Fruit fly (Drosophila melanogaster) whole organism, embryonic: Measurements from ENCODE around the gene Tbc1d22.
A peak's percentile ranks its signal among the peaks of the same experiment; 100 is the strongest.

Experiments
- Awh ChIP-seq: fragments of 200-800 bp; sonication (Bioruptor generic); IDR thresholded peaks from 2 replicates; pipeline ENCODE4, ENCODE4 v1.3.6; 2022; ENCODE audit warnings: missing biosample characterization, missing genetic modification characterization
- CG10366 ChIP-seq: fragments of 200-800 bp; sonication (Bioruptor generic); IDR thresholded peaks from 2 replicates; pipeline ENCODE4 v1.3.6; 2022; ENCODE audit warnings: missing biosample characterization, missing genetic modification characterization
- CG10462 ChIP-seq: fragments of 200-800 bp; sonication (Bioruptor generic); optimal IDR thresholded peaks from 2 replicates; lab custom pipeline; 2016; ENCODE audit warnings: missing biosample characterization, missing genetic modification characterization
- CG11247 ChIP-seq: fragments of 200-800 bp; sonication (Bioruptor generic); IDR thresholded peaks from 2 replicates; pipeline ENCODE4 v1.3.6; 2022; ENCODE audit warnings: missing biosample characterization, missing genetic modification characterization
- CG13624 ChIP-seq: fragments of 200-800 bp; sonication (Bioruptor generic); optimal IDR thresholded peaks from 2 replicates; lab custom pipeline; 2016; ENCODE audit warnings: missing biosample characterization, missing genetic modification characterization
- CG14860 ChIP-seq: fragments of 200-800 bp; sonication (Bioruptor generic); IDR thresholded peaks from 3 replicates; pipeline ENCODE4 v1.3.6; 2022; ENCODE audit warnings: missing biosample characterization, missing genetic modification characterization; ENCODE audit not compliant: partially characterized antibody
- CG17385 ChIP-seq: fragments of 200-800 bp; sonication (Bioruptor generic); optimal IDR thresholded peaks from 3 replicates; lab custom pipeline; 2018; ENCODE audit warnings: missing biosample characterization, mild to moderate bottlenecking, missing genetic modification characterization
- CG2889 ChIP-seq: fragments of 200-800 bp; sonication (Bioruptor generic); IDR thresholded peaks from 3 replicates; pipeline ENCODE4 v1.3.6; 2022; ENCODE audit warnings: missing biosample characterization, missing genetic modification characterization
- CG32532 ChIP-seq: fragments of 200-800 bp; sonication (Bioruptor generic); IDR thresholded peaks from 2 replicates; pipeline ENCODE4 v1.3.6; 2022; ENCODE audit warnings: missing biosample characterization, missing genetic modification characterization
- CG32767 ChIP-seq: fragments of 200-800 bp; sonication (Bioruptor generic); IDR thresholded peaks from 2 replicates; pipeline ENCODE4 v1.3.6; 2022; ENCODE audit warnings: missing biosample characterization, missing genetic modification characterization
- CG3838 ChIP-seq: fragments of 200-800 bp; sonication (Bioruptor generic); optimal IDR thresholded peaks from 3 replicates; lab custom pipeline; 2016; ENCODE audit warnings: missing biosample characterization, missing genetic modification characterization
- CG4360 ChIP-seq: fragments of 200-800 bp; sonication (Bioruptor generic); IDR thresholded peaks from 2 replicates; pipeline ENCODE4 v1.3.6; 2022; ENCODE audit warnings: missing biosample characterization, missing genetic modification characterization
- CG43689 ChIP-seq: fragments of 200-800 bp; sonication (Bioruptor generic); IDR thresholded peaks from 2 replicates; pipeline ENCODE4 v1.3.6; 2022; ENCODE audit warnings: missing biosample characterization, missing genetic modification characterization
- CG6689 ChIP-seq: fragments of 200-800 bp; sonication (Bioruptor generic); IDR thresholded peaks from 2 replicates; pipeline ENCODE4 v1.3.6; 2022; ENCODE audit warnings: missing biosample characterization, missing genetic modification characterization
- CG7357 ChIP-seq: fragments of 200-800 bp; sonication (Bioruptor generic); IDR thresholded peaks from 3 replicates; pipeline ENCODE4 v1.3.6; 2022; ENCODE audit warnings: missing biosample characterization, missing genetic modification characterization
- CG8478 ChIP-seq: fragments of >200 bp; optimal IDR thresholded peaks from 2 replicates; lab custom pipeline; 2018
- CG8765 ChIP-seq: fragments of 200-800 bp; sonication (Bioruptor generic); IDR thresholded peaks from 2 replicates; pipeline ENCODE4 v1.3.6; 2022; ENCODE audit warnings: missing biosample characterization, missing genetic modification characterization
- CG9727 ChIP-seq: fragments of 200-800 bp; sonication (Bioruptor generic); optimal IDR thresholded peaks from 3 replicates; lab custom pipeline; 2017; ENCODE audit warnings: missing biosample characterization, mild to moderate bottlenecking, missing genetic modification characterization
- Doc3 ChIP-seq: fragments of 200-800 bp; sonication (Bioruptor generic); IDR thresholded peaks from 3 replicates; pipeline ENCODE4 v1.3.6; 2022; ENCODE audit warnings: missing biosample characterization, missing genetic modification characterization; ENCODE audit not compliant: partially characterized antibody
- Dp ChIP-seq: fragments of 200-800 bp; sonication (Bioruptor generic); optimal IDR thresholded peaks from 2 replicates; lab custom pipeline; 2018; ENCODE audit warnings: missing biosample characterization, mild to moderate bottlenecking, missing genetic modification characterization, moderate library complexity
- HLH4C ChIP-seq: fragments of 200-800 bp; sonication (Bioruptor generic); IDR thresholded peaks from 3 replicates; pipeline ENCODE4 v1.3.6; 2022; ENCODE audit warnings: missing biosample characterization, missing genetic modification characterization; ENCODE audit not compliant: partially characterized antibody
- Hmr ChIP-seq: fragments of 200-800 bp; sonication (Bioruptor generic); optimal IDR thresholded peaks from 3 replicates; lab custom pipeline; 2017; ENCODE audit warnings: mild to moderate bottlenecking, missing biosample characterization, missing genetic modification reagents, missing genetic modification characterization
- MTF-1 ChIP-seq: fragments of 200-800 bp; sonication (Bioruptor generic); optimal IDR thresholded peaks from 2 replicates; lab custom pipeline; 2018; ENCODE audit warnings: missing biosample characterization, mild to moderate bottlenecking, missing genetic modification characterization, borderline replicate concordance
- Neu2 ChIP-seq: fragments of 200-800 bp; sonication (Bioruptor generic); optimal IDR thresholded peaks from 3 replicates; lab custom pipeline; 2016; ENCODE audit warnings: missing biosample characterization, missing genetic modification characterization, borderline replicate concordance
- Oli ChIP-seq: fragments of 200-800 bp; sonication (Bioruptor generic); optimal IDR thresholded peaks from 2 replicates; lab custom pipeline; 2018; ENCODE audit warnings: missing biosample characterization, mild to moderate bottlenecking, missing genetic modification characterization, moderate library complexity
- Ptx1 ChIP-seq: fragments of 200-800 bp; sonication (Bioruptor generic); IDR thresholded peaks from 2 replicates; pipeline ENCODE4 v1.3.6; 2022; ENCODE audit warnings: missing biosample characterization, missing genetic modification characterization
- Spps ChIP-seq: fragments of 200-800 bp; sonication (Bioruptor generic); optimal IDR thresholded peaks from 2 replicates; lab custom pipeline; 2018; ENCODE audit warnings: missing biosample characterization, mild to moderate bottlenecking, missing genetic modification characterization
- Sry-δ ChIP-seq: fragments of 200-800 bp; sonication (Bioruptor generic); optimal IDR thresholded peaks from 2 replicates; lab custom pipeline; 2016; ENCODE audit warnings: missing biosample characterization, missing genetic modification characterization
- Stat92E ChIP-seq, 3 experiments: fragments of >200 bp in 2 of 3; fragments of 200-800 bp in 1 of 3; sonication (Bioruptor generic) in 1 of 3; optimal IDR thresholded peaks; 2 replicates each; lab custom pipeline; 2017 to 2019; ENCODE audit warnings: missing biosample characterization in 3 of 3, missing genetic modification characterization in 3 of 3, mild to moderate bottlenecking in 1 of 3, moderate library complexity in 1 of 3
- Vsx1 ChIP-seq: fragments of 200-800 bp; sonication (Bioruptor generic); optimal IDR thresholded peaks from 2 replicates; lab custom pipeline; 2017; ENCODE audit warnings: missing biosample characterization, mild to moderate bottlenecking, missing genetic modification characterization, missing genetic modification reagents
- crp ChIP-seq, 2 experiments: fragments of 200-800 bp; sonication (Bioruptor generic); optimal IDR thresholded peaks; 2 replicates in 1 of 2; 3 replicates in 1 of 2; lab custom pipeline; 2017; ENCODE audit warnings: missing biosample characterization in 2 of 2, missing genetic modification characterization in 2 of 2, mild to moderate bottlenecking in 1 of 2, moderate library complexity in 1 of 2
- da ChIP-seq: fragments of 200-800 bp; sonication (Bioruptor generic); optimal IDR thresholded peaks from 2 replicates; lab custom pipeline; 2016; ENCODE audit warnings: missing biosample characterization, missing genetic modification characterization
- disco-r ChIP-seq: fragments of 200-800 bp; sonication (Bioruptor generic); optimal IDR thresholded peaks from 2 replicates; lab custom pipeline; 2016; ENCODE audit warnings: missing biosample characterization, missing genetic modification characterization
- emc ChIP-seq: fragments of 200-800 bp; sonication (Bioruptor generic); optimal IDR thresholded peaks from 2 replicates; lab custom pipeline; 2016; ENCODE audit warnings: missing biosample characterization, missing genetic modification characterization
- esg ChIP-seq: fragments of 200-800 bp; sonication (Bioruptor generic); conservative IDR thresholded peaks from 2 replicates; pipeline ENCODE4 v1.3.6; 2022; ENCODE audit warnings: missing biosample characterization, missing genetic modification characterization
- eyg ChIP-seq: fragments of 200-800 bp; sonication (Bioruptor generic); optimal IDR thresholded peaks from 3 replicates; lab custom pipeline; 2016; ENCODE audit warnings: missing biosample characterization, missing genetic modification characterization
- fd102C ChIP-seq: fragments of 200-800 bp; sonication (Bioruptor generic); optimal IDR thresholded peaks from 2 replicates; lab custom pipeline; 2018; ENCODE audit warnings: missing biosample characterization, mild to moderate bottlenecking, missing genetic modification characterization, moderate library complexity
- ftz-f1 ChIP-seq: fragments of 200-800 bp; sonication (Bioruptor generic); optimal IDR thresholded peaks from 2 replicates; lab custom pipeline; 2016; ENCODE audit warnings: missing biosample characterization, missing genetic modification characterization
- gce ChIP-seq: fragments of 200-800 bp; sonication (Bioruptor generic); IDR thresholded peaks from 3 replicates; pipeline ENCODE4 v1.3.6; 2022; ENCODE audit warnings: missing biosample characterization, missing genetic modification characterization
- gcm2 ChIP-seq: fragments of 200-800 bp; sonication (Bioruptor generic); optimal IDR thresholded peaks from 2 replicates; lab custom pipeline; 2016; ENCODE audit warnings: missing biosample characterization, missing genetic modification characterization
- gem ChIP-seq: fragments of 200-800 bp; sonication (Bioruptor generic); optimal IDR thresholded peaks from 2 replicates; lab custom pipeline; 2019; ENCODE audit warnings: missing biosample characterization, mild to moderate bottlenecking, missing genetic modification characterization, moderate library complexity
- gro ChIP-seq: fragments of 200-800 bp; sonication (Bioruptor generic); optimal IDR thresholded peaks from 2 replicates; lab custom pipeline; 2016; ENCODE audit warnings: missing biosample characterization, missing genetic modification characterization
- hkb ChIP-seq, 2 experiments: fragments of 200-800 bp in 1 of 2; fragments of >200 bp in 1 of 2; sonication (Bioruptor generic) in 1 of 2; IDR thresholded peaks in 1 of 2; optimal IDR thresholded peaks in 1 of 2; 2 replicates each; pipeline versions ENCODE4 v1.3.6 to Lab custom; 2017 to 2022; ENCODE audit warnings: missing biosample characterization in 1 of 2, missing genetic modification characterization in 1 of 2
- inv ChIP-seq: fragments of 200-800 bp; sonication (Bioruptor generic); IDR thresholded peaks from 2 replicates; pipeline ENCODE4 v1.3.6; 2022; ENCODE audit warnings: missing biosample characterization, missing genetic modification characterization; ENCODE audit not compliant: partially characterized antibody
- ken ChIP-seq: fragments of 200-800 bp; sonication (Bioruptor generic); IDR thresholded peaks from 3 replicates; pipeline ENCODE4 v1.3.6; 2022; ENCODE audit warnings: missing biosample characterization, missing genetic modification characterization
- lab ChIP-seq: fragments of 200-800 bp; sonication (Bioruptor generic); optimal IDR thresholded peaks from 3 replicates; lab custom pipeline; 2017; ENCODE audit warnings: missing biosample characterization, missing genetic modification characterization, mild to moderate bottlenecking, moderate library complexity, missing genetic modification reagents
- pum ChIP-seq: fragments of 200-800 bp; sonication (Bioruptor generic); optimal IDR thresholded peaks from 2 replicates; lab custom pipeline; 2016; ENCODE audit warnings: missing biosample characterization, missing genetic modification characterization
- shn ChIP-seq: fragments of 200-800 bp; sonication (Bioruptor generic); optimal IDR thresholded peaks from 3 replicates; lab custom pipeline; 2016; ENCODE audit warnings: missing biosample characterization, missing genetic modification characterization
- sug ChIP-seq: fragments of 200-800 bp; optimal IDR thresholded peaks from 2 replicates; lab custom pipeline; 2019; ENCODE audit warnings: missing biosample characterization, mild to moderate bottlenecking, missing genetic modification characterization, moderate library complexity
- tin ChIP-seq: fragments of 200-800 bp; sonication (Bioruptor generic); optimal IDR thresholded peaks from 3 replicates; lab custom pipeline; 2016; ENCODE audit warnings: missing biosample characterization, missing genetic modification characterization

The Tbc1d22 gene

DNA sequence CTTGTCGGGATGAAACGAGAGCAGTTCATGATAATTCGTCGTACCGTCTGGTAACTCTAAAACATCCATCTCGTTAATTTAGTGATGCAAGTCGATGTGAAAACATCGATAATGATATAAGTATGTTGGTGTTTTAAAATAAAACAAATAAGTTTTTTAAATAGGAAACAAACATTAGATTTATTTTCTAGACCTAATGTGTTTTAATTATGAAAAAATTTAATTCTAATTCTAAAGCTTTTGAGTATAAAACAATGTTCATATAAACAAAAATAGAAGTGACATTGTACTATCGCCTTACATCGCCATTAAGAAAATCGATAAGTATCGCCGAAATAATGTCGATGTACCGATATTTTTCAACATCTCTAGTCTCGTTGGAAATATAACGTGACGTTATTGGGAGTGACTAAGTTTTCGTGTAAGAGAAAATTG, 9.1 kb downstream of the Tbc1d22 start, which contains the start of gene Rab11 (continued):
- TF ChIP-seq emc (GFP tag; lab: Kevin White, UChicago) (no peak), crp (GFP tag; optimal IDR thresholded peaks at IDR 0.05; lab: Kevin White, UChicago) (peak in 1 of 2 experiments; percentile 15), CG2889 (GFP tag; lab: Robert Waterston, UW) (no peak), CG8478 (no peak), inv (GFP tag; lab: Robert Waterston, UW) (peak; percentile 89), Sry-δ (peak; percentile 91), disco-r (no peak), Hmr (GFP tag; lab: Kevin White, UChicago) (peak; percentile 67), CG6689 (peak; percentile 20; the same call in 1 of the 2 replicates), CG10366 (GFP tag; lab: Robert Waterston, UW) (peak; percentile 28), da (no peak), Spps (tag; lab: Kevin White, UChicago) (no peak), Oli (tag; lab: Kevin White, UChicago) (no peak), hkb (optimal IDR thresholded peaks at IDR 0.05; lab: Kevin White, UChicago) (no peak), hkb (GFP tag; IDR thresholded peaks at IDR 0.05; lab: Robert Waterston, UW) (no peak), HLH4C (GFP tag; lab: Robert Waterston, UW) (peak; percentile 89), CG8765 (GFP tag; lab: Robert Waterston, UW) (0 out of 2 replicates have a peak, but pooled peaks have one; percentile 14), tin (peak; percentile 50), CG4360 (GFP tag; lab: Robert Waterston, UW) (no peak), Doc3 (GFP tag; lab: Robert Waterston, UW) (peak; percentile 93; the same call in 2 of the 3 replicates), CG10462 (GFP tag; lab: Kevin White, UChicago) (peak; percentile 2), sug (tag; lab: Kevin White, UChicago) (peak; percentile 71), gro (GFP tag; lab: Kevin White, UChicago) (no peak), pum (GFP tag; lab: Kevin White, UChicago) (peak; percentile 52), esg (GFP tag; lab: Robert Waterston, UW) (no peak), CG11247 (GFP tag; lab: Robert Waterston, UW) (0 out of 2 replicates have a peak, but pooled peaks have one; percentile 26), ftz-f1 (GFP tag; lab: Kevin White, UChicago) (no peak), Awh (GFP tag; lab: Robert Waterston, UW) (no peak), CG17385 (GFP tag; lab: Kevin White, UChicago) (no peak), gcm2 (GFP tag; lab: Kevin White, UChicago) (no peak), CG32532 (GFP tag; lab: Robert Waterston, UW) (peak; percentile 72), CG32767 (GFP tag; lab: Robert Waterston, UW) (no peak), Ptx1 (peak; percentile 62), Neu2 (GFP tag; lab: Kevin White, UChicago) (no peak), MTF-1 (GFP tag; lab: Kevin White, UChicago) (no peak), CG43689 (GFP tag; lab: Robert Waterston, UW) (no peak), gce (GFP tag; lab: Robert Waterston, UW) (no peak), CG9727 (peak; percentile 64), CG14860 (peak; percentile 86), shn (GFP tag; lab: Kevin White, UChicago) (no peak), fd102C (GFP tag; lab: Kevin White, UChicago) (no peak), eyg (GFP tag; lab: Kevin White, UChicago) (no peak), gem (tag; lab: Kevin White, UChicago) (peak; percentile 71), Stat92E (GFP tag; optimal IDR thresholded peaks at IDR 0.05; lab: Kevin White, UChicago) (no peak), lab (GFP tag; lab: Kevin White, UChicago) (peak; percentile 44), CG7357 (GFP tag; lab: Robert Waterston, UW) (no peak), CG3838 (GFP tag; lab: Kevin White, UChicago) (no peak), CG13624 (peak; percentile 35), Dp (GFP tag; lab: Kevin White, UChicago) (peak; percentile 53), Vsx1 (GFP tag; lab: Kevin White, UChicago) (peak; percentile 28), ken (GFP tag; lab: Robert Waterston, UW) (no peak)
